Worm (Caenorhabditis elegans) whole organism, mixed stage, embryonic: ENCODE measurements around the gene C17B7.10.

Source experiments
- M03D4.4 ChIP-seq: sonication (generic microtip); optimal IDR thresholded peaks from 2 replicates; lab custom pipeline; 2017; ENCODE audit warnings: mild to moderate bottlenecking, missing genetic modification characterization, missing compliant biosample characterization
- blmp-1 ChIP-seq: fragments of 150-350 bp; optimal IDR thresholded peaks from 2 replicates; lab custom pipeline; 2014; ENCODE audit warnings: missing biosample characterization, missing genetic modification characterization
- ceh-43 ChIP-seq: fragments of 200-800 bp; sonication (Bioruptor generic); optimal IDR thresholded peaks from 2 replicates; lab custom pipeline; 2018; ENCODE audit warnings: mild to moderate bottlenecking, missing genetic modification characterization, moderate library complexity, missing compliant biosample characterization
- ceh-83 ChIP-seq: fragments of 200-800 bp; sonication (Bioruptor generic); optimal IDR thresholded peaks from 2 replicates; lab custom pipeline; 2018; ENCODE audit warnings: mild to moderate bottlenecking, missing genetic modification characterization, missing compliant biosample characterization
- ces-1 ChIP-seq: fragments of 150-350 bp; optimal IDR thresholded peaks from 2 replicates; lab custom pipeline; 2014; ENCODE audit warnings: missing biosample characterization, missing genetic modification reagents, missing genetic modification characterization
- drap-1 ChIP-seq: fragments of 200-800 bp; sonication (Bioruptor generic); optimal IDR thresholded peaks from 3 replicates; lab custom pipeline; 2018; ENCODE audit warnings: mild to moderate bottlenecking, missing genetic modification characterization, missing compliant biosample characterization
- elt-3 ChIP-seq: fragments of 150-350 bp; optimal IDR thresholded peaks from 2 replicates; lab custom pipeline; 2014; ENCODE audit warnings: missing biosample characterization, missing genetic modification characterization
- ham-2 ChIP-seq: fragments of 200-800 bp; sonication (Bioruptor generic); optimal IDR thresholded peaks from 2 replicates; lab custom pipeline; 2018; ENCODE audit warnings: mild to moderate bottlenecking, missing genetic modification characterization, missing compliant biosample characterization
- hlh-1 ChIP-seq: fragments of 150-350 bp; optimal IDR thresholded peaks from 2 replicates; lab custom pipeline; 2014; ENCODE audit warnings: missing biosample characterization, missing genetic modification reagents, missing genetic modification characterization
- lin-13 ChIP-seq: fragments of 150-350 bp; optimal IDR thresholded peaks from 2 replicates; lab custom pipeline; 2014; ENCODE audit warnings: missing biosample characterization, missing genetic modification characterization
- lin-32 ChIP-seq: fragments of 200-800 bp; sonication (Bioruptor generic); optimal IDR thresholded peaks from 2 replicates; lab custom pipeline; 2018; ENCODE audit warnings: mild to moderate bottlenecking, missing genetic modification characterization, missing compliant biosample characterization
- lsy-2 ChIP-seq: fragments of 150-350 bp; optimal IDR thresholded peaks from 2 replicates; lab custom pipeline; 2014; ENCODE audit warnings: missing biosample characterization, missing genetic modification characterization
- mep-1 ChIP-seq: fragments of 150-350 bp; optimal IDR thresholded peaks from 2 replicates; lab custom pipeline; 2017; ENCODE audit warnings: missing biosample characterization, missing genetic modification reagents, missing genetic modification characterization, inconsistent platforms
- mls-2 ChIP-seq: sonication (generic microtip); optimal IDR thresholded peaks from 2 replicates; lab custom pipeline; 2016; ENCODE audit warnings: mild to moderate bottlenecking, missing genetic modification characterization, moderate library complexity, missing compliant biosample characterization
- nhr-12 ChIP-seq: fragments of 150-350 bp; optimal IDR thresholded peaks from 2 replicates; lab custom pipeline; 2014; ENCODE audit warnings: missing biosample characterization, missing genetic modification characterization
- nhr-2 ChIP-seq: fragments of 150-350 bp; optimal IDR thresholded peaks from 2 replicates; lab custom pipeline; 2014; ENCODE audit warnings: missing biosample characterization, missing genetic modification characterization
- nhr-237 ChIP-seq: fragments of 150-350 bp; optimal IDR thresholded peaks from 2 replicates; lab custom pipeline; 2014; ENCODE audit warnings: missing biosample characterization, missing genetic modification characterization
- nhr-28 ChIP-seq: fragments of 150-350 bp; optimal IDR thresholded peaks from 2 replicates; lab custom pipeline; 2014; ENCODE audit warnings: missing biosample characterization, missing genetic modification characterization
- nhr-76 ChIP-seq: sonication (generic microtip); optimal IDR thresholded peaks from 2 replicates; lab custom pipeline; 2017; ENCODE audit warnings: missing biosample characterization, missing genetic modification characterization
- pha-4 ChIP-seq: fragments of 150-350 bp; optimal IDR thresholded peaks from 2 replicates; lab custom pipeline; 2018; ENCODE audit warnings: missing biosample characterization, missing genetic modification reagents, missing genetic modification characterization
- sem-2 ChIP-seq: fragments of 200-800 bp; sonication (Bioruptor generic); optimal IDR thresholded peaks from 2 replicates; lab custom pipeline; 2018; ENCODE audit warnings: mild to moderate bottlenecking, missing genetic modification characterization, missing compliant biosample characterization
- sptf-1 ChIP-seq: sonication (generic microtip); optimal IDR thresholded peaks from 2 replicates; lab custom pipeline; 2017; ENCODE audit warnings: mild to moderate bottlenecking, missing genetic modification characterization, moderate library complexity, missing compliant biosample characterization
- tbx-8 ChIP-seq: fragments of 200-800 bp; sonication (Bioruptor generic); optimal IDR thresholded peaks from 2 replicates; lab custom pipeline; 2018; ENCODE audit warnings: mild to moderate bottlenecking, missing genetic modification characterization, moderate library complexity, missing compliant biosample characterization
- unc-120 ChIP-seq: sonication (generic microtip); optimal IDR thresholded peaks from 2 replicates; lab custom pipeline; 2017; ENCODE audit warnings: missing genetic modification characterization, missing compliant biosample characterization; ENCODE audit not compliant: poor library complexity, severe bottlenecking
- ztf-11 ChIP-seq: fragments of 150-350 bp; optimal IDR thresholded peaks from 2 replicates; lab custom pipeline; 2014; ENCODE audit warnings: missing biosample characterization, missing genetic modification characterization

C17B7.10 gene

ce11 chrV:3315308-3315707, 26.5 kb downstream of the C17B7.10 start, which contains the start of gene arrd-19:
Gene arrd-19 (minus strand): TSS chrV:3315516.
- TF ChIP-seq mep-1 (tag; lab: Kevin White, UChicago) (peak; percentile 4), unc-120 (no peak), nhr-237 (peak; percentile 19), lin-13 (tag; lab: Kevin White, UChicago) (no peak), hlh-1 (tag; lab: Kevin White, UChicago) (peak; percentile 49), lin-32 (GFP tag; lab: Kevin White, UChicago) (no peak)

- TF ChIP-seq hlh-1 (tag; lab: Kevin White, UChicago) (peak; percentile 3), lin-32 (GFP tag; lab: Kevin White, UChicago) (no peak), pha-4 (tag; lab: Kevin White, UChicago) (no peak), nhr-12 (tag; lab: Kevin White, UChicago) (no peak), ces-1 (peak; percentile 10)
- TF ChIP-seq, all 35 proteins: peak for 2
These were observed 29.6 kb downstream of the C17B7.10 start, which contains the start of gene arrd-18 for ce11 chrV:3312067-3312666. Gene arrd-18 (minus strand): TSS chrV:3312117.

- TF ChIP-seq nhr-12 (tag; lab: Kevin White, UChicago) (no peak), ztf-11 (tag; lab: Kevin White, UChicago) (no peak), M03D4.4 (tag; lab: Kevin White, UChicago) (no peak), tbx-8 (GFP tag; lab: Kevin White, UChicago) (no peak)
These were observed 33.6 kb downstream of the C17B7.10 start, which contains the start of gene srbc-3 for ce11 chrV:3308169-3308568. Gene srbc-3 (plus strand): TSS chrV:3308469.

- TF ChIP-seq nhr-12 (tag; lab: Kevin White, UChicago) (no peak), nhr-237 (no peak), lin-13 (tag; lab: Kevin White, UChicago) (no peak), ztf-11 (tag; lab: Kevin White, UChicago) (no peak), drap-1 (GFP tag; lab: Kevin White, UChicago) (no peak), nhr-28 (no peak), unc-120 (no peak), lsy-2 (tag; lab: Kevin White, UChicago) (no peak), blmp-1 (tag; lab: Kevin White, UChicago) (no peak), nhr-2 (no peak), mep-1 (tag; lab: Kevin White, UChicago) (no peak), ceh-43 (GFP tag; lab: Kevin White, UChicago) (no peak), nhr-76 (tag; lab: Kevin White, UChicago) (no peak), mls-2 (tag; lab: Kevin White, UChicago) (no peak)
- TF ChIP-seq, all 35 proteins: peak for 0
These were observed 39.9 kb downstream of the C17B7.10 start, which contains the start of gene srbc-1 for ce11 chrV:3301898-3302297. Gene srbc-1 (minus strand): TSS chrV:3301998.

DNA sequence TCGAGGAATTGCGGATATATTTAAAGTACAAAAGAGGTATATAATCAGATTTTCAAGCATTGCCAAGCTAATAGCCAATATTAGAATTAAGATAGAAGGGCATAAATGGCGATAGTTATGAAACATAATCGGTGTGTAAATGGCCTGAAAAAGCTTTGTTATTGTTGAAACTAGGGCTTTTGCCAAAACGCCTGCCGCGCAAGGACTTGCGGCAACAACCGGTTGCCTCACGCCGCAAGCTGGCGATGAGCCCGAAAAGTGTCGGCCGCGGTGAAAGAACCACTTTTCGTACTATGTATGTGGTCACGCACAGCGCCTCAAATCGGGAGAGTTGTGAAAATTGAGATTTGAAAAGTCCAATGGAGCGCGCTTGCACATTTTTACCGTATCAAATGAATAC, 42.4 kb downstream of the C17B7.10 start:
- TF ChIP-seq nhr-76 (tag; lab: Kevin White, UChicago): no peak
- TF ChIP-seq lin-32 (GFP tag; lab: Kevin White, UChicago): no peak
- TF ChIP-seq nhr-28: no peak
- TF ChIP-seq blmp-1 (tag; lab: Kevin White, UChicago): no peak
- no peak for TF ChIP-seq ztf-11 (tag; lab: Kevin White, UChicago)
- TF ChIP-seq elt-3: no peak
- no peak for TF ChIP-seq sem-2 (GFP tag; lab: Kevin White, UChicago)
- no peak for TF ChIP-seq unc-120
- TF ChIP-seq drap-1 (GFP tag; lab: Kevin White, UChicago): no peak

ce11 chrV:3297764-3298163, 44.0 kb downstream of the C17B7.10 start, which contains the start of gene srx-122:
Gene srx-122 (minus strand): TSS chrV:3297864.
- TF ChIP-seq drap-1 (GFP tag; lab: Kevin White, UChicago) (no peak), nhr-2 (no peak), mep-1 (tag; lab: Kevin White, UChicago) (no peak), M03D4.4 (tag; lab: Kevin White, UChicago) (no peak), lsy-2 (tag; lab: Kevin White, UChicago) (no peak)

DNA sequence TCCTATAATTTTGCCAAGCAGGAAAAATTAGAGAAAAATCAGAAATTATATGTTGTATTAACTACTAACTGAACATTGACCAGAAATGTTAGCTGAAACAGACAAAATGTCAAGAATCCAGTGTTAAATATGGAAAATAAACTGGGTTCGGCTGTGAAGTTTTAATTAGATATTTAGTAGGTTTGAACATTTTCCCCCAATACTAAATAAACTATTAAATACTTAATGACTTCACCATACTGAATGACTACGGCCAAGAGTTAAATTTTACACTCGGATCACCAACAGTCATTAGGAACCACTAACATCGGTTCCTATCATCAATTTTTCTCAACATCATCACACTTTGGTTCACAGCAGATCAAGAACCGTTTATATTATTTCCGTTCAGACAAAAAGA, 46.4 kb downstream of the C17B7.10 start:
- TF ChIP-seq ztf-11 (tag; lab: Kevin White, UChicago) (no peak), blmp-1 (tag; lab: Kevin White, UChicago) (no peak), sptf-1 (tag; lab: Kevin White, UChicago) (no peak), hlh-1 (tag; lab: Kevin White, UChicago) (no peak), nhr-12 (tag; lab: Kevin White, UChicago) (no peak), mep-1 (tag; lab: Kevin White, UChicago) (no peak), M03D4.4 (tag; lab: Kevin White, UChicago) (no peak), ham-2 (GFP tag; lab: Kevin White, UChicago) (no peak), drap-1 (GFP tag; lab: Kevin White, UChicago) (no peak), ceh-83 (GFP tag; lab: Kevin White, UChicago) (no peak), ceh-43 (GFP tag; lab: Kevin White, UChicago) (no peak), nhr-237 (no peak), mls-2 (tag; lab: Kevin White, UChicago) (no peak)
